Worm (Caenorhabditis elegans) whole organism, L4/young adult: ENCODE measurements around the gene lips-3.

ENCODE experiments used
- dao-5 ChIP-seq: sonication (generic microtip); optimal IDR thresholded peaks from 2 replicates; lab custom pipeline; 2016; ENCODE audit warnings: missing genotype, missing genetic modification characterization, moderate library complexity, missing compliant biosample characterization
- him-1 ChIP-seq: sonication (generic microtip); optimal IDR thresholded peaks from 2 replicates; lab custom pipeline; 2016; ENCODE audit warnings: missing genotype, missing genetic modification reagents, missing genetic modification characterization, missing compliant biosample characterization

DNA sequence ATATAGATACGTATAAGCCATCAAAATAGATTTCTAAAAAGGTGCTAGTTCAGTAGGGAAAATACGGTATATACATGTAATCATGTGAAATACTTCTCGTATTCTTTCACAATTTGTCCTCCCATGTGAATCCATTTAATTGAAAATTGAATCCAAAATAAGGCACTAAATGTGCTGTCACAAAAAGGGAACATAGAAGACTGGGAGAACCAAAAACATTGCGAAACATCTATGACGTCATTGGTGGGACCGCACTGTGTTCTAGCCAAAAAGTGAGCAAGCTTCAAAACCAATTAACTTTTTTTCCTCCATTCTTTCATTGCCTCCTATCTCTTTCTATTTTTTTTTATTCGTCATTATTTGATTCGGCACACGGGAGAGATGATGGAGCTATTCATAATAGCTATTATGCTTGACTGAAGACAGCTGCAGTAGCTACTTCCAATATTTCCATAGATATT lies 42.1 kb downstream of the lips-3 start, which contains the start of gene cdka-1:
- TF ChIP-seq him-1 (peak; percentile 29), dao-5 (tag; lab: Kevin White, UChicago) (no peak)
